Worm (Caenorhabditis elegans) whole organism, mixed stage, embryonic: ENCODE results near the gene trxr-2.

Experiments used
- M03D4.4 ChIP-seq: sonication (generic microtip); optimal IDR thresholded peaks from 2 replicates; lab custom pipeline; 2017; ENCODE audit warnings: mild to moderate bottlenecking, missing genetic modification characterization, missing compliant biosample characterization
- bed-3 ChIP-seq: fragments of 200-800 bp; sonication (Bioruptor generic); optimal IDR thresholded peaks from 3 replicates; lab custom pipeline; 2018; ENCODE audit warnings: mild to moderate bottlenecking, missing genetic modification characterization, moderate library complexity, missing compliant biosample characterization
- blmp-1 ChIP-seq: fragments of 150-350 bp; optimal IDR thresholded peaks from 2 replicates; lab custom pipeline; 2014; ENCODE audit warnings: missing biosample characterization, missing genetic modification characterization
- ceh-43 ChIP-seq: fragments of 200-800 bp; sonication (Bioruptor generic); optimal IDR thresholded peaks from 2 replicates; lab custom pipeline; 2018; ENCODE audit warnings: mild to moderate bottlenecking, missing genetic modification characterization, moderate library complexity, missing compliant biosample characterization
- ceh-83 ChIP-seq: fragments of 200-800 bp; sonication (Bioruptor generic); optimal IDR thresholded peaks from 2 replicates; lab custom pipeline; 2018; ENCODE audit warnings: mild to moderate bottlenecking, missing genetic modification characterization, missing compliant biosample characterization
- ces-1 ChIP-seq: fragments of 150-350 bp; optimal IDR thresholded peaks from 2 replicates; lab custom pipeline; 2014; ENCODE audit warnings: missing biosample characterization, missing genetic modification reagents, missing genetic modification characterization
- cnd-1 ChIP-seq: fragments of 200-800 bp; sonication (Bioruptor generic); optimal IDR thresholded peaks from 2 replicates; lab custom pipeline; 2018; ENCODE audit warnings: mild to moderate bottlenecking, missing genetic modification characterization, missing compliant biosample characterization
- drap-1 ChIP-seq: fragments of 200-800 bp; sonication (Bioruptor generic); optimal IDR thresholded peaks from 3 replicates; lab custom pipeline; 2018; ENCODE audit warnings: mild to moderate bottlenecking, missing genetic modification characterization, missing compliant biosample characterization
- elt-1 ChIP-seq: sonication (generic microtip); optimal IDR thresholded peaks from 2 replicates; lab custom pipeline; 2017; ENCODE audit warnings: missing genetic modification characterization, mild to moderate bottlenecking, missing compliant biosample characterization, antibody characterized with exemption, moderate library complexity, borderline replicate concordance; ENCODE audit not compliant: insufficient read depth
- elt-3 ChIP-seq: fragments of 150-350 bp; optimal IDR thresholded peaks from 2 replicates; lab custom pipeline; 2014; ENCODE audit warnings: missing biosample characterization, missing genetic modification characterization
- flh-1 ChIP-seq: fragments of 200-800 bp; sonication (Bioruptor generic); optimal IDR thresholded peaks from 2 replicates; lab custom pipeline; 2018; ENCODE audit warnings: mild to moderate bottlenecking, missing genetic modification characterization, moderate library complexity, missing compliant biosample characterization
- ham-2 ChIP-seq: fragments of 200-800 bp; sonication (Bioruptor generic); optimal IDR thresholded peaks from 2 replicates; lab custom pipeline; 2018; ENCODE audit warnings: mild to moderate bottlenecking, missing genetic modification characterization, missing compliant biosample characterization
- hlh-1 ChIP-seq: fragments of 150-350 bp; optimal IDR thresholded peaks from 2 replicates; lab custom pipeline; 2014; ENCODE audit warnings: missing biosample characterization, missing genetic modification reagents, missing genetic modification characterization
- lin-13 ChIP-seq: fragments of 150-350 bp; optimal IDR thresholded peaks from 2 replicates; lab custom pipeline; 2014; ENCODE audit warnings: missing biosample characterization, missing genetic modification characterization
- lin-32 ChIP-seq: fragments of 200-800 bp; sonication (Bioruptor generic); optimal IDR thresholded peaks from 2 replicates; lab custom pipeline; 2018; ENCODE audit warnings: mild to moderate bottlenecking, missing genetic modification characterization, missing compliant biosample characterization
- lsy-2 ChIP-seq: fragments of 150-350 bp; optimal IDR thresholded peaks from 2 replicates; lab custom pipeline; 2014; ENCODE audit warnings: missing biosample characterization, missing genetic modification characterization
- mab-5 ChIP-seq: fragments of 150-350 bp; optimal IDR thresholded peaks from 2 replicates; lab custom pipeline; 2014; ENCODE audit warnings: missing biosample characterization, missing genetic modification characterization
- mep-1 ChIP-seq: fragments of 150-350 bp; optimal IDR thresholded peaks from 2 replicates; lab custom pipeline; 2017; ENCODE audit warnings: missing biosample characterization, missing genetic modification reagents, missing genetic modification characterization, inconsistent platforms
- mls-2 ChIP-seq: sonication (generic microtip); optimal IDR thresholded peaks from 2 replicates; lab custom pipeline; 2016; ENCODE audit warnings: mild to moderate bottlenecking, missing genetic modification characterization, moderate library complexity, missing compliant biosample characterization
- nhr-12 ChIP-seq: fragments of 150-350 bp; optimal IDR thresholded peaks from 2 replicates; lab custom pipeline; 2014; ENCODE audit warnings: missing biosample characterization, missing genetic modification characterization
- nhr-237 ChIP-seq: fragments of 150-350 bp; optimal IDR thresholded peaks from 2 replicates; lab custom pipeline; 2014; ENCODE audit warnings: missing biosample characterization, missing genetic modification characterization
- nhr-28 ChIP-seq: fragments of 150-350 bp; optimal IDR thresholded peaks from 2 replicates; lab custom pipeline; 2014; ENCODE audit warnings: missing biosample characterization, missing genetic modification characterization
- nhr-76 ChIP-seq: sonication (generic microtip); optimal IDR thresholded peaks from 2 replicates; lab custom pipeline; 2017; ENCODE audit warnings: missing biosample characterization, missing genetic modification characterization
- pha-4 ChIP-seq: fragments of 150-350 bp; optimal IDR thresholded peaks from 2 replicates; lab custom pipeline; 2018; ENCODE audit warnings: missing biosample characterization, missing genetic modification reagents, missing genetic modification characterization
- sem-2 ChIP-seq: fragments of 200-800 bp; sonication (Bioruptor generic); optimal IDR thresholded peaks from 2 replicates; lab custom pipeline; 2018; ENCODE audit warnings: mild to moderate bottlenecking, missing genetic modification characterization, missing compliant biosample characterization
- snpc-4 ChIP-seq: fragments of 150-350 bp; optimal IDR thresholded peaks from 2 replicates; lab custom pipeline; 2014; ENCODE audit warnings: missing biosample characterization, missing genetic modification characterization
- sptf-1 ChIP-seq: sonication (generic microtip); optimal IDR thresholded peaks from 2 replicates; lab custom pipeline; 2017; ENCODE audit warnings: mild to moderate bottlenecking, missing genetic modification characterization, moderate library complexity, missing compliant biosample characterization
- unc-120 ChIP-seq: sonication (generic microtip); optimal IDR thresholded peaks from 2 replicates; lab custom pipeline; 2017; ENCODE audit warnings: missing genetic modification characterization, missing compliant biosample characterization; ENCODE audit not compliant: poor library complexity, severe bottlenecking
- unc-39 ChIP-seq: fragments of 150-350 bp; optimal IDR thresholded peaks from 2 replicates; lab custom pipeline; 2014; ENCODE audit warnings: missing biosample characterization, missing genetic modification characterization
- zip-8 ChIP-seq: fragments of 150-350 bp; optimal IDR thresholded peaks from 2 replicates; lab custom pipeline; 2014; ENCODE audit warnings: missing biosample characterization, missing genetic modification characterization
- ztf-11 ChIP-seq: fragments of 150-350 bp; optimal IDR thresholded peaks from 2 replicates; lab custom pipeline; 2014; ENCODE audit warnings: missing biosample characterization, missing genetic modification characterization

Gene trxr-2

ce11 chrIII:8944357-8944756 is 30.8 kb downstream of the trxr-2 start, which contains the start of gene dhrr-1:
dhrr-1 (plus strand) TSS chrIII:8944657.
- TF ChIP-seq drap-1 (GFP tag; lab: Kevin White, UChicago) (no peak), lin-32 (GFP tag; lab: Kevin White, UChicago) (no peak), snpc-4 (tag; lab: Kevin White, UChicago) (no peak), lsy-2 (tag; lab: Kevin White, UChicago) (no peak), cnd-1 (tag; lab: Kevin White, UChicago) (no peak), ham-2 (GFP tag; lab: Kevin White, UChicago) (no peak), elt-3 (tag; lab: Kevin White, UChicago) (no peak), ztf-11 (no peak), nhr-28 (tag; lab: Kevin White, UChicago) (no peak), mep-1 (tag; lab: Kevin White, UChicago) (no peak)
- TF ChIP-seq, all 35 proteins: peak for 0

ce11 chrIII:8946285-8946684 is 32.7 kb downstream of the trxr-2 start:
- no peak for TF ChIP-seq sptf-1 (tag; lab: Kevin White, UChicago)
- TF ChIP-seq mep-1 (tag; lab: Kevin White, UChicago) = no peak
- TF ChIP-seq lin-13 (tag; lab: Kevin White, UChicago) = no peak
- no peak for TF ChIP-seq ceh-43 (GFP tag; lab: Kevin White, UChicago)
- TF ChIP-seq sem-2 (GFP tag; lab: Kevin White, UChicago) = no peak
- no peak for TF ChIP-seq bed-3 (GFP tag; lab: Kevin White, UChicago)
- TF ChIP-seq ham-2 (GFP tag; lab: Kevin White, UChicago) = no peak
- TF ChIP-seq flh-1 (GFP tag; lab: Kevin White, UChicago) = no peak
- TF ChIP-seq ces-1 (GFP tag; lab: Kevin White, UChicago) = no peak
- TF ChIP-seq unc-120 (tag; lab: Kevin White, UChicago) = no peak
- TF ChIP-seq pha-4 (tag; lab: Kevin White, UChicago) = no peak
- no peak for TF ChIP-seq unc-39 (tag; lab: Kevin White, UChicago)
- TF ChIP-seq M03D4.4 = no peak
- TF ChIP-seq hlh-1 = no peak
- no peak for TF ChIP-seq blmp-1
- no peak for TF ChIP-seq cnd-1 (tag; lab: Kevin White, UChicago)
- no peak for TF ChIP-seq ceh-83

ce11 chrIII:8949147-8949546 is 35.6 kb downstream of the trxr-2 start:
- TF ChIP-seq lin-13 (tag; lab: Kevin White, UChicago) (no peak), nhr-237 (no peak), hlh-1 (no peak), ceh-43 (GFP tag; lab: Kevin White, UChicago) (no peak), mab-5 (tag; lab: Kevin White, UChicago) (no peak), zip-8 (no peak), blmp-1 (no peak), nhr-12 (tag; lab: Kevin White, UChicago) (no peak), ces-1 (GFP tag; lab: Kevin White, UChicago) (no peak), sem-2 (GFP tag; lab: Kevin White, UChicago) (no peak), elt-1 (tag; lab: Kevin White, UChicago) (no peak), ceh-83 (no peak)
- TF ChIP-seq, all 35 proteins: peak for 0

- TF ChIP-seq nhr-28 (tag; lab: Kevin White, UChicago) (no peak), lin-32 (GFP tag; lab: Kevin White, UChicago) (no peak), ces-1 (GFP tag; lab: Kevin White, UChicago) (no peak), sem-2 (GFP tag; lab: Kevin White, UChicago) (no peak), nhr-76 (tag; lab: Kevin White, UChicago) (no peak), ham-2 (GFP tag; lab: Kevin White, UChicago) (no peak), mls-2 (tag; lab: Kevin White, UChicago) (no peak), ztf-11 (no peak), ceh-83 (no peak), elt-3 (tag; lab: Kevin White, UChicago) (no peak), snpc-4 (tag; lab: Kevin White, UChicago) (no peak), elt-1 (tag; lab: Kevin White, UChicago) (no peak), bed-3 (GFP tag; lab: Kevin White, UChicago) (no peak), sptf-1 (tag; lab: Kevin White, UChicago) (no peak), drap-1 (GFP tag; lab: Kevin White, UChicago) (no peak), ceh-43 (GFP tag; lab: Kevin White, UChicago) (no peak)
Observed at ce11 chrIII:8955536-8955935, 42.0 kb downstream of the trxr-2 start.
